Worm (Caenorhabditis elegans) whole organism, L2 larva: ENCODE data around the gene ZK632.4.

ENCODE experiments used
- aly-2 ChIP-seq: fragments of 150-350 bp; optimal IDR thresholded peaks from 2 replicates; lab custom pipeline; 2014; ENCODE audit warnings: missing biosample characterization, missing genetic modification characterization
- ceh-82 ChIP-seq: fragments of 150-350 bp; optimal IDR thresholded peaks from 2 replicates; lab custom pipeline; 2014; ENCODE audit warnings: missing biosample characterization, missing genetic modification characterization
- dmd-4 ChIP-seq: sonication (generic microtip); optimal IDR thresholded peaks from 2 replicates; lab custom pipeline; 2017; ENCODE audit warnings: missing biosample characterization, missing genetic modification characterization
- sma-9 ChIP-seq, 2 experiments: fragments of 150-350 bp in 1 of 2; sonication (generic microtip) in 1 of 2; optimal IDR thresholded peaks; 2 replicates each; lab custom pipeline; 2014 to 2016; ENCODE audit warnings: missing genetic modification characterization in 2 of 2, mild to moderate bottlenecking in 1 of 2, missing biosample characterization in 1 of 2, missing compliant biosample characterization in 1 of 2, missing genetic modification reagents in 1 of 2, moderate library complexity in 1 of 2

ce11 chrIII:9779080-9779479 is 28.2 kb downstream of the ZK632.4 start:
- TF ChIP-seq dmd-4 (tag; lab: Kevin White, UChicago) (no peak), sma-9 (GFP tag; optimal IDR thresholded peaks at IDR 0.05; lab: Kevin White, UChicago) (no peak), sma-9 (tag; optimal IDR thresholded peaks at IDR 0.05; lab: Kevin White, UChicago) (no peak), aly-2 (tag; lab: Kevin White, UChicago) (no peak), ceh-82 (tag; lab: Kevin White, UChicago) (no peak)
